Fruit fly (Drosophila melanogaster) whole organism, wandering third instar larva: ENCODE data around the gene Kr-h1.

Experiments used
- CG32264 ChIP-seq: fragments of 200-800 bp; sonication (Bioruptor generic); optimal IDR thresholded peaks from 2 replicates; lab custom pipeline; 2016; ENCODE audit warnings: missing biosample characterization, missing genetic modification characterization
- br ChIP-seq: fragments of 200-800 bp; sonication (Bioruptor generic); optimal IDR thresholded peaks from 2 replicates; lab custom pipeline; 2016; ENCODE audit warnings: missing biosample characterization, missing genetic modification characterization

DNA sequence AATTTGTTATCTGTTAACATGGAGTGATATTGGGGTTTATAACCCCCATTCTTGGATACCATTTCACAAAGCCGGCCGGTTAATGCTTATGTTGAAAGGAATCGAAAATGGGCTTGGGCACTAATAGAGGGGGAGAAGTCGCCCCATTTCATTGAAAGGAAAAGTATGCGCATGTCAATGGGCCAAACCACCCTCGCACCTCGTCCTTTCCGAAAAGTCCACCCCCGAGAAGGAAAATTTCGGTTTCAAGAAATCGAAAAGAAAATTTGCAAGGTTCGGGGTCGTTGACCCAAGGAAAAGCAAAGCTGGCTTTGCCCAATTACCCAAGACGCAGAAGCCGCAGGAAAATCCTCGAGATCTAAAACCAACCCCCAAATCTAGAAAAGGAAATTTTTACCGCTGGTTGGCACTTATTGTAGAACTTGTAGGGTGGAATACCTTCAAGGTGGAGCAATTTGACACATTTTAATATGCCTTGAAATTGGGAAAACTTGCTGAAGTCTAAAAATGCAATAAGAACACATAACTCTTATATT lies 5.5 kb upstream of the Kr-h1 start:
- TF ChIP-seq CG32264 (GFP tag; lab: Kevin White, UChicago), result no peak
- no peak for TF ChIP-seq br
